Fruit fly (Drosophila melanogaster) whole organism, embryonic: ENCODE measurements around the gene HHEX.

ENCODE experiments used
- Adf1 ChIP-seq: fragments of 200-800 bp; sonication (Bioruptor generic); IDR thresholded peaks from 2 replicates; pipeline ENCODE4 v1.3.6; 2022; ENCODE audit warnings: missing biosample characterization, missing genetic modification characterization
- CG11093 ChIP-seq: fragments of 200-800 bp; sonication (Bioruptor generic); IDR thresholded peaks from 3 replicates; pipeline ENCODE4 v1.3.6; 2022; ENCODE audit warnings: missing biosample characterization, missing genetic modification characterization
- CG32772 ChIP-seq: fragments of 200-800 bp; sonication (Bioruptor generic); IDR thresholded peaks from 2 replicates; pipeline ENCODE4 v1.3.6; 2022; ENCODE audit warnings: missing biosample characterization, missing genetic modification characterization
- Chrac-16 ChIP-seq: fragments of 200-800 bp; sonication (Bioruptor generic); optimal IDR thresholded peaks from 3 replicates; lab custom pipeline; 2016; ENCODE audit warnings: missing biosample characterization, missing genetic modification characterization
- PHDP ChIP-seq: fragments of 200-800 bp; sonication (Bioruptor generic); optimal IDR thresholded peaks from 3 replicates; lab custom pipeline; 2018; ENCODE audit warnings: missing biosample characterization, mild to moderate bottlenecking, missing genetic modification characterization, moderate library complexity
- Sin3A ChIP-seq: fragments of >200 bp; optimal IDR thresholded peaks from 2 replicates; lab custom pipeline; 2018
- Tbp ChIP-seq: fragments of >200 bp; optimal IDR thresholded peaks from 2 replicates; lab custom pipeline; 2018; ENCODE audit warnings: missing biosample characterization, missing genetic modification characterization
- br ChIP-seq: fragments of >200 bp; optimal IDR thresholded peaks from 2 replicates; lab custom pipeline; 2017
- gt ChIP-seq: fragments of 200-800 bp; sonication (Bioruptor generic); IDR thresholded peaks from 2 replicates; pipeline ENCODE4 v1.3.6; 2022; ENCODE audit warnings: missing biosample characterization, missing genetic modification characterization
- odd ChIP-seq: fragments of 200-800 bp; sonication (Bioruptor generic); optimal IDR thresholded peaks from 2 replicates; lab custom pipeline; 2017; ENCODE audit warnings: missing biosample characterization, mild to moderate bottlenecking, missing genetic modification characterization
- usp ChIP-seq: fragments of >200 bp; optimal IDR thresholded peaks from 2 replicates; lab custom pipeline; 2017; ENCODE audit warnings: missing biosample characterization, missing genetic modification characterization

DNA sequence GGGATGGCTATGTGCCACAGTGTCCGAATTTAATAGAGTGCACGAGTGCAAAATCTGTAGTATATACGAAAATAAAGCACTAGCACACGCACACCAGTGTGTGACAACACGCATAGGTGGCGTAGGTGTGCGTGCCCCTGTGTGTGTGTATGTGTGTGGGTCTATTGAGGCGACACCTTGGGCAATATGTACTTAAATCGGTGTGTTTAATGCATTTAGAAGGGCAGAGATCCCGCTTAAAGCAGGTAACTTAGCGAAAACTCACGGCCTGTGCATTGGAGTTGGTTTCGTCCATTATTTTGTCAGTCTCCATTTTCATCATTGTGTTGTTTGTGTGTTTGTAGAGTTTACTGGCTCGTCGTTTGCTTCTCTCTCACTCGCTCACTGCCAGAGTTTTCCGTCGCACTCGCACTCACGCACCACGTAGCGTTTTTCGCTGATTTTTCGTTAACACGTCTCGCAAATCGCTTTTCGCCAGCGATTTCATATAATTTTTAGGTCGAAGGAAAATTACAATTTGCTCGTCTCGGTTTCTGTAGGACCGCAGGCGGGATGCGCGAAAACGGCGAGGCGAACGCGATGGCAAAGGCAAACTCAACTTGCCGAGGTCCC is 46.1 kb upstream of the HHEX start:
- TF ChIP-seq Chrac-16 (no peak), CG32772 (no peak), gt (GFP tag; lab: Robert Waterston, UW) (no peak), odd (GFP tag; lab: Kevin White, UChicago) (no peak), Tbp (no peak), PHDP (tag; lab: Kevin White, UChicago) (no peak), CG11093 (no peak), br (lab: Kevin White, UChicago) (no peak), usp (GFP tag; lab: Kevin White, UChicago) (no peak), Adf1 (GFP tag; lab: Robert Waterston, UW) (no peak), Sin3A (no peak)
